Worm (Caenorhabditis elegans): ENCODE results near the gene grl-31.

ce11 chrV:3587633-3588032 is 30.1 kb upstream of the grl-31 start:
- TF ChIP-seq him-1 (tag; optimal IDR thresholded peaks at IDR 0.05) = no peak
- TF ChIP-seq dao-5 (tag; optimal IDR thresholded peaks at IDR 0.05) = no peak
- TF ChIP-seq W03F9.2 (tag; optimal IDR thresholded peaks at IDR 0.05) = no peak
